Fruit fly (Drosophila melanogaster): Measurements from ENCODE around the gene Graf.
A peak's percentile ranks its signal among the peaks of the same experiment; 100 is the strongest.

Gene Graf

dm6 chrX:15738890-15739550 lies 21.5 kb downstream of the Graf start, which contains the start of the genes CG11679 and CG8206 (continued):
- TF ChIP-seq CG4854 (GFP tag; optimal IDR thresholded peaks at IDR 0.05), result no peak
- TF ChIP-seq CG10147 (GFP tag; optimal IDR thresholded peaks at IDR 0.05), result peak; percentile 13
- peak; percentile 48 for TF ChIP-seq Xbp1 (GFP tag; optimal IDR thresholded peaks at IDR 0.05)
- peak; percentile 29 for TF ChIP-seq CG18262 (tag; optimal IDR thresholded peaks at IDR 0.05)
- no peak for TF ChIP-seq eyg (GFP tag; optimal IDR thresholded peaks at IDR 0.05)
- TF ChIP-seq CG9727 (GFP tag; optimal IDR thresholded peaks at IDR 0.05), result peak; percentile 20
- peak; percentile 52 for TF ChIP-seq Ets65A (GFP tag)
- no peak; the same call in 1 of the 2 replicates for TF ChIP-seq al (GFP tag; IDR thresholded peaks at IDR 0.05)
- no peak for TF ChIP-seq CG9797 (GFP tag; optimal IDR thresholded peaks at IDR 0.05)
- no peak for TF ChIP-seq fd64A (GFP tag; optimal IDR thresholded peaks at IDR 0.05)
- peak; percentile 31 for TF ChIP-seq CG13296 (GFP tag; optimal IDR thresholded peaks at IDR 0.05)
- peak; percentile 47 for TF ChIP-seq CG15479 (GFP tag; optimal IDR thresholded peaks at IDR 0.05)
- no peak for TF ChIP-seq CG2199 (GFP tag; IDR thresholded peaks at IDR 0.05)
- TF ChIP-seq CG15696 (tag; optimal IDR thresholded peaks at IDR 0.05), result peak; percentile 1
- no peak for TF ChIP-seq CG2129 (GFP tag; IDR thresholded peaks at IDR 0.05; ENCODE audit: partially characterized antibody)
- peak; percentile 35 for TF ChIP-seq CG4820 (GFP tag; optimal IDR thresholded peaks at IDR 0.05)
- TF ChIP-seq zen2 (GFP tag; IDR thresholded peaks at IDR 0.05; ENCODE audit: partially characterized antibody), result no peak
- TF ChIP-seq Aef1 (GFP tag; IDR thresholded peaks at IDR 0.05), result peak; percentile 26; the same call in 1 of the 3 replicates
- no peak for TF ChIP-seq CG3163 (GFP tag; optimal IDR thresholded peaks at IDR 0.05)
- peak; percentile 16 for TF ChIP-seq CG10209 (GFP tag; optimal IDR thresholded peaks at IDR 0.05)
- no peak for TF ChIP-seq grn (GFP tag; optimal IDR thresholded peaks at IDR 0.05)
- peak; percentile 77 for TF ChIP-seq MBD-R2 (GFP tag; IDR thresholded peaks at IDR 0.05)
- TF ChIP-seq CG1603 (tag; optimal IDR thresholded peaks at IDR 0.05), result peak; percentile 62
- peak; percentile 35 for TF ChIP-seq dmrt99B (tag; optimal IDR thresholded peaks at IDR 0.05)
- TF ChIP-seq CoRest (tag; optimal IDR thresholded peaks at IDR 0.05), result peak; percentile 59
- TF ChIP-seq dpn (GFP tag; optimal IDR thresholded peaks at IDR 0.05), result peak in 1 of 2 experiments; percentile 23
- TF ChIP-seq Six4 (GFP tag; optimal IDR thresholded peaks at IDR 0.05), result no peak
- TF ChIP-seq insv (GFP tag; optimal IDR thresholded peaks at IDR 0.05), result peak in 1 of 2 experiments; percentile 33
- no peak for TF ChIP-seq ac (GFP tag; optimal IDR thresholded peaks at IDR 0.05)
- TF ChIP-seq gcm (GFP tag; optimal IDR thresholded peaks at IDR 0.05), result no peak
- no peak for TF ChIP-seq slp2 (GFP tag; optimal IDR thresholded peaks at IDR 0.05)
- TF ChIP-seq Nf-YB (GFP tag; optimal IDR thresholded peaks at IDR 0.05), result no peak
- peak; percentile 46 for TF ChIP-seq HmgD (GFP tag; optimal IDR thresholded peaks at IDR 0.05)
- peak; percentile 45; the same call in 1 of the 2 replicates for TF ChIP-seq CG14441 (GFP tag; IDR thresholded peaks at IDR 0.05)
- 0 out of 2 replicates have a peak, but pooled peaks have one; percentile 30 for TF ChIP-seq CG32772 (GFP tag; IDR thresholded peaks at IDR 0.05)
- TF ChIP-seq CG2116 (GFP tag; optimal IDR thresholded peaks at IDR 0.05), result peak; percentile 82
- no peak for TF ChIP-seq ems (GFP tag; optimal IDR thresholded peaks at IDR 0.05)
- TF ChIP-seq ara (GFP tag; IDR thresholded peaks at IDR 0.05), result no peak
- peak; percentile 91 for TF ChIP-seq Med (GFP tag)
- no peak for TF ChIP-seq CG6854 (GFP tag; optimal IDR thresholded peaks at IDR 0.05)
- TF ChIP-seq CG33213 (GFP tag; optimal IDR thresholded peaks at IDR 0.05), result no peak
- TF ChIP-seq CG16815 (GFP tag; optimal IDR thresholded peaks at IDR 0.05), result no peak
- TF ChIP-seq CG13624 (GFP tag; optimal IDR thresholded peaks at IDR 0.05), result peak; percentile 43
- no peak for TF ChIP-seq nerfin-2 (GFP tag; IDR thresholded peaks at IDR 0.05; ENCODE audit: partially characterized antibody)
- peak; percentile 58 for TF ChIP-seq nmo (GFP tag; optimal IDR thresholded peaks at IDR 0.05)
- peak; percentile 53 for TF ChIP-seq gem (tag; optimal IDR thresholded peaks at IDR 0.05)
- TF ChIP-seq Dbx (GFP tag; IDR thresholded peaks at IDR 0.05), result no peak
- TF ChIP-seq unpg (GFP tag; optimal IDR thresholded peaks at IDR 0.05), result peak; percentile 15
- peak; percentile 5 for TF ChIP-seq CG4617 (GFP tag; optimal IDR thresholded peaks at IDR 0.05; ENCODE audit: borderline replicate concordance)
